ENCODE assay signal across 1 fruit fly cellular context in genomic region chr3R:17561175-17561574, dm6.
TF ChIP-seq lines count a peak whose summit lies in the region.

No protein-coding gene starts in this region.

TF ChIP-seq in whole organism, prepupa, 60 proteins besides CTCF, POLR2A, EP300 and RAD21 (continued from another document):
- TF ChIP-seq salr (GFP tag; optimal IDR thresholded peaks at IDR 0.05; lab: Kevin White, UChicago), result no peak
- TF ChIP-seq cyc (GFP tag; optimal IDR thresholded peaks at IDR 0.05; lab: Kevin White, UChicago), result no peak
- TF ChIP-seq CG6808 (GFP tag; optimal IDR thresholded peaks at IDR 0.05; lab: Kevin White, UChicago), result no peak
- TF ChIP-seq CG6792 (GFP tag; optimal IDR thresholded peaks at IDR 0.05; lab: Kevin White, UChicago), result no peak
- TF ChIP-seq pdm3 (GFP tag; optimal IDR thresholded peaks at IDR 0.05; lab: Kevin White, UChicago), result no peak
- no peak for TF ChIP-seq CG11762 (GFP tag; optimal IDR thresholded peaks at IDR 0.05; lab: Kevin White, UChicago; ENCODE audit: insufficient read depth)
- no peak for TF ChIP-seq fd59A (GFP tag; optimal IDR thresholded peaks at IDR 0.05; lab: Kevin White, UChicago)
- no peak for TF ChIP-seq CG10631 (GFP tag; optimal IDR thresholded peaks at IDR 0.05; lab: Kevin White, UChicago)
- TF ChIP-seq CG8119 (GFP tag; IDR thresholded peaks at IDR 0.05; lab: Robert Waterston, UW), result no peak
- peak; percentile 52 for TF ChIP-seq svp (GFP tag; lab: Kevin White, UChicago)
- TF ChIP-seq acj6 (GFP tag; optimal IDR thresholded peaks at IDR 0.05; lab: Kevin White, UChicago), result peak; percentile 11
- TF ChIP-seq OdsH (GFP tag; optimal IDR thresholded peaks at IDR 0.05; lab: Kevin White, UChicago), result peak; percentile 5
- TF ChIP-seq CG1621 (tag; optimal IDR thresholded peaks at IDR 0.05; lab: Kevin White, UChicago), result no peak
- no peak for TF ChIP-seq CG3032 (tag; optimal IDR thresholded peaks at IDR 0.05; lab: Kevin White, UChicago)
- no peak for TF ChIP-seq CG4318 (GFP tag; optimal IDR thresholded peaks at IDR 0.05; lab: Kevin White, UChicago)
- TF ChIP-seq topi (GFP tag; optimal IDR thresholded peaks at IDR 0.05; lab: Kevin White, UChicago), result peak; percentile 33
- no peak for TF ChIP-seq achi (GFP tag; optimal IDR thresholded peaks at IDR 0.05; lab: Kevin White, UChicago)
- no peak for TF ChIP-seq CG9139 (GFP tag; optimal IDR thresholded peaks at IDR 0.05; lab: Kevin White, UChicago)
- TF ChIP-seq CG7368 (GFP tag; optimal IDR thresholded peaks at IDR 0.05; lab: Kevin White, UChicago), result no peak
- TF ChIP-seq CG10669 (GFP tag; optimal IDR thresholded peaks at IDR 0.05; lab: Kevin White, UChicago), result no peak
- TF ChIP-seq Sox14 (GFP tag; optimal IDR thresholded peaks at IDR 0.05; lab: Kevin White, UChicago), result no peak
- TF ChIP-seq net (GFP tag; optimal IDR thresholded peaks at IDR 0.05; lab: Kevin White, UChicago), result no peak
- no peak for TF ChIP-seq CG15336 (GFP tag; IDR thresholded peaks at IDR 0.05; lab: Robert Waterston, UW)
- no peak for TF ChIP-seq dsx (GFP tag; optimal IDR thresholded peaks at IDR 0.05; lab: Kevin White, UChicago; ENCODE audit: poor library complexity, severe bottlenecking)
